Worm (Caenorhabditis elegans) whole organism, L4/young adult: ENCODE measurements around the gene srh-219.

Experiments used
- W03F9.2 ChIP-seq: fragments of 150-350 bp; optimal IDR thresholded peaks from 2 replicates; lab custom pipeline; 2014; ENCODE audit warnings: missing biosample characterization, missing genetic modification characterization
- dao-5 ChIP-seq: sonication (generic microtip); optimal IDR thresholded peaks from 2 replicates; lab custom pipeline; 2016; ENCODE audit warnings: missing genotype, missing genetic modification characterization, moderate library complexity, missing compliant biosample characterization
- him-1 ChIP-seq: sonication (generic microtip); optimal IDR thresholded peaks from 2 replicates; lab custom pipeline; 2016; ENCODE audit warnings: missing genotype, missing genetic modification reagents, missing genetic modification characterization, missing compliant biosample characterization

The srh-219 gene

ce11 chrV:15495169-15495568 is at the start of gene srh-219:
Gene srh-219 (plus strand): TSS chrV:15495469.
- no peak for TF ChIP-seq W03F9.2 (tag; lab: Kevin White, UChicago)
- no peak for TF ChIP-seq dao-5 (tag; lab: Kevin White, UChicago)
- no peak for TF ChIP-seq him-1

DNA sequence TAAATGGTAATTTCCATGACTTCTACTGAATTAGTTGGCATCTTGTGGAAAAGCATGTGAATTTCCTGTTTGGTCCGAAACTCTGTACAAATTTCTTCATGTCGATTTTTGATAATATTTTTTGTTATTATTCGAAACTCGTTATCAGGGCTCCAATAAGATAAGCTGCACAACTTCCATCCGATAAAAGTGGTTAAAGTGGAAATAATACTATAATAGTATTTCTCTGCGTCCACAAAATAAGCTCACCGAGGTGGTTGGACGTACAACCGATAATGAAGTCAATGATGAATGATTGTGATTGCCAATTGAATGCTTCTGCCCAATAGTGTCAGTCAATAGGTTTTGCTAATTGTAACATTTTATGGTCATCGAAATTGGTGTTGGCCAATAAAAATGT is 46.9 kb upstream of the srh-219 start, which contains the start of gene T26H5.4:
Gene T26H5.4, minus strand, starts transcription at position 294 of the 400 bp plus-strand sequence.
- TF ChIP-seq W03F9.2 (tag; lab: Kevin White, UChicago), result no peak
- no peak for TF ChIP-seq him-1
- TF ChIP-seq dao-5 (tag; lab: Kevin White, UChicago), result no peak

DNA sequence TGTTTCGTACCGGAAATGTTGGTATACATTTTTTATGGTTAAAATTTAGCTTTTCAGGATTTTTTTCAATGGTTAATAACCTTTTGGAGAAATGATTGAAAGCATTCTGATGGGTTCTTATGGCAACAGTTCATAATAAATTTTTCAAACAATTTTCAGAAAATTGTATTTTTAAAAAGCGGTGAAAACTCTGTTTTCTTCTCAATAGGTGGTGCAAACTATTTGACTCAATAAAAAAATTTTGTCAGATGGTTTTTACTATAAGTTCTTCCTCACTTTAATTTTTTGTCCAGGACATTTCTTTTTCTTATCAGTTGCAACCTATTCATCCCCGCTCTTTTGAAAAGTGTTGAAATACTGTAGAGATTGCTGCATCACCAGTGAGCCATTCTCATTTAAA is 46.4 kb upstream of the srh-219 start, which contains the start of gene T26H5.14:
Gene T26H5.14, plus strand, starts transcription at position 301 of the 400 bp plus-strand sequence.
- TF ChIP-seq him-1 (no peak), dao-5 (tag; lab: Kevin White, UChicago) (no peak), W03F9.2 (tag; lab: Kevin White, UChicago) (no peak)

ce11 chrV:15451421-15451820 is 43.8 kb upstream of the srh-219 start, which contains the start of gene srw-33:
Gene srw-33 (minus strand): TSS chrV:15451521.
- TF ChIP-seq dao-5 (tag; lab: Kevin White, UChicago) (no peak), W03F9.2 (tag; lab: Kevin White, UChicago) (no peak), him-1 (no peak)

- TF ChIP-seq him-1 (no peak), W03F9.2 (tag; lab: Kevin White, UChicago) (no peak), dao-5 (tag; lab: Kevin White, UChicago) (no peak)
These were observed 40.9 kb upstream of the srh-219 start for ce11 chrV:15454322-15454721.

ce11 chrV:15459088-15459487 is 36.2 kb upstream of the srh-219 start, which contains the start of gene str-71:
Gene str-71 (minus strand): TSS chrV:15459188.
- TF ChIP-seq him-1 (no peak), W03F9.2 (tag; lab: Kevin White, UChicago) (no peak), dao-5 (tag; lab: Kevin White, UChicago) (no peak)

DNA sequence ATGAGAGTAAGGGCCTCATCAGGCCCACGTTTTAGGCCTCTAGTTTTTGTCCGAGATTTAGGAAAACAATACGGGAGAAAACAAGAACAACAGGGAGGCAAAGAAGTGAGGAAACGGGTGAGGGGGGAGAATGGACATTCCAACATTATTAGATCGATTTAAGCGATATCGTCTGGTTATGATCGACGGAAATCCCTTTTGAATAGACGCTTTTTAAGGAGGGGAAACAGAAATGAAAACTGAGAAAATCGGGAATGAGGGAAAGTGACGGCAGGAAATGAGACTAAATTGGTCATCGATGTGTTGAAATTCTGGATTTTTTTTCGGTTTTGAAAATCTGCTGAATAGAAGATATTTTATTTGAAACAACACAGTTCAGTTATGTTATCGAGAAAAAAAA is 30.9 kb upstream of the srh-219 start, which contains the start of gene rocf-1:
Gene rocf-1, minus strand, starts transcription at position 101 of the 400 bp plus-strand sequence.
- TF ChIP-seq dao-5 (tag; lab: Kevin White, UChicago) (no peak), W03F9.2 (tag; lab: Kevin White, UChicago) (no peak), him-1 (no peak)

- TF ChIP-seq W03F9.2 (tag; lab: Kevin White, UChicago) (peak; percentile 71), dao-5 (tag; lab: Kevin White, UChicago) (peak; percentile 87), him-1 (peak; percentile 92)
These were observed 30.1 kb upstream of the srh-219 start, which contains the start of gene pqn-71 for ce11 chrV:15465032-15465727. Gene pqn-71 (plus strand): TSS chrV:15465677.

DNA sequence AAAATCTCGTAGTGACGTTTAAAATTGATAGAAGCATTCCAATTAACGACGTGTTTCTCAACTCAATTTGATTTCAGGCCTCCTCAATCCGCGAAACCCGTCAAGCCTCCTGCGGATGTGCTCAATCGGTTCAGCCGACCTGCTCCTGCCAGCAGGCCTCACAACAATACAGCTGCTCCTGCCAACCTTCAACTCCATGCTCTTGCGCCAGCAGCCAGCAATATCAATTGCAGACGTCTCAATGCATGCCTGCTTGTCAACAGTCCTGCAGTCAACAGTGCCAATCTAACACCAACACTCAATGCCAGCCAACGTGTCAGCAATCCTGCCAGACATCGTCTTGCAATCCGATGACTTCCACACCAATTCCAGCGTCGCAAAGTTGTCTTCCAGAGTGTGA is 29.3 kb upstream of the srh-219 start:
- TF ChIP-seq dao-5 (tag; lab: Kevin White, UChicago), result no peak
- no peak for TF ChIP-seq W03F9.2 (tag; lab: Kevin White, UChicago)
- TF ChIP-seq him-1, result no peak

- TF ChIP-seq him-1 (no peak), dao-5 (tag; lab: Kevin White, UChicago) (no peak)
These were observed 28.6 kb upstream of the srh-219 start for ce11 chrV:15466719-15467118.

- TF ChIP-seq W03F9.2 (tag; lab: Kevin White, UChicago), result no peak
- TF ChIP-seq dao-5 (tag; lab: Kevin White, UChicago), result no peak
- TF ChIP-seq him-1, result no peak
These were observed 24.2 kb upstream of the srh-219 start, which contains the start of gene dpf-1 for ce11 chrV:15471029-15471428. Gene dpf-1 (plus strand): TSS chrV:15471329.

DNA sequence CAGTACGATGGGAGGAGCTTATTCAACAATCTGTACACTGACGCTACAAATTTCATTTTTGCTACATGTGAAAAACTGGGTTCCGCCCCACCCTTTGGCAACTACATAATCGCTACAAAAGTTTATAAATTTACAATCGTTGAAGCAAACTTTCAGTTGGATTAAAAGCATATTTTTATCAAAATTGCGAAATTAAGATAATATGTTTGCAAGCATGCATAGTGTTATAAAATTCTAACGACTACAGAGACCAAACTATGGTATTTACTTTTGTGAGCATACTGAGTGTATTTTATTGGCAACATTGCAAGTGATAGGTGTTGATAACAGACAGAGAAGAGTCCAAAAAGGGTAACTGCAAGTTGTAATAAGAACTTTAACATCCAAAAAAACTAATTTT is 16.7 kb upstream of the srh-219 start, which contains the start of gene C06B8.2:
Gene C06B8.2, minus strand, starts transcription at position 153 of the 400 bp plus-strand sequence.
- TF ChIP-seq him-1 (no peak), W03F9.2 (tag; lab: Kevin White, UChicago) (no peak), dao-5 (tag; lab: Kevin White, UChicago) (no peak)

ce11 chrV:15479107-15479506 is 16.2 kb upstream of the srh-219 start:
- TF ChIP-seq dao-5 (tag; lab: Kevin White, UChicago), result no peak
- TF ChIP-seq W03F9.2 (tag; lab: Kevin White, UChicago), result no peak
- TF ChIP-seq him-1, result no peak

- TF ChIP-seq W03F9.2 (tag; lab: Kevin White, UChicago), result no peak
- TF ChIP-seq him-1, result no peak
- no peak for TF ChIP-seq dao-5 (tag; lab: Kevin White, UChicago)
These were observed 15.4 kb upstream of the srh-219 start for ce11 chrV:15479825-15480224.
